Worm (Caenorhabditis elegans): ENCODE results near the gene skr-21.
A peak's percentile ranks its signal among the peaks of the same experiment; 100 is the strongest.

The skr-21 gene

DNA sequence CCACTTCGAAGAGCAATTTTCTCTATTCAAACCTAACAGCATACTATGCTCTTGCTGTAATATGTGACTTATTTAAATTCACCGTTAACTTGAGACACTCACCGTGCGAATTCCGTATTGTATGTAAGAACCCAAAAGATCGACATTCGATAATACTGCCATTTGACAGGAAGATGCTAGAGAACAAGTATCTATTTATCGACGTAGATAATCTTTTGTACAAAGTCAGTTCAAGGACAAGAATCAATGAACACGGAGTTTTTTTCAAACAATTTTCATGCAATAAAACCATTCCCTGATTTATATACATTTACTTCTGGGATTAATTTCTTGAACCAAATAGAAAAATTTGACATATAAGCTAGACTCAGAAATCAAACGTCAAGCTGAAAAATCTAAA, 21.8 kb upstream of the skr-21 start, which contains the start of gene K08H2.7:
Gene K08H2.7, minus strand, starts transcription at position 173 of the 400 bp plus-strand sequence.
- peak; percentile 23 for TF ChIP-seq ceh-16 (tag; optimal IDR thresholded peaks at IDR 0.05)
- TF ChIP-seq nhr-25 (tag; optimal IDR thresholded peaks at IDR 0.05), result peak; percentile 55
- no peak for TF ChIP-seq nhr-11 (tag; optimal IDR thresholded peaks at IDR 0.05)
- TF ChIP-seq ceh-82 (tag; optimal IDR thresholded peaks at IDR 0.05), result no peak
- no peak for TF ChIP-seq fos-1 (tag; optimal IDR thresholded peaks at IDR 0.05)
- peak; percentile 91 for TF ChIP-seq elt-1 (tag; optimal IDR thresholded peaks at IDR 0.05)
- no peak for TF ChIP-seq mdl-1 (tag; optimal IDR thresholded peaks at IDR 0.05)
- TF ChIP-seq nhr-23 (tag; optimal IDR thresholded peaks at IDR 0.05), result peak; percentile 43
- TF ChIP-seq unc-62 (GFP tag; optimal IDR thresholded peaks at IDR 0.05), result no peak
- peak; percentile 81 for TF ChIP-seq sma-9 (GFP tag; optimal IDR thresholded peaks at IDR 0.05)
- no peak for TF ChIP-seq sma-9 (tag; optimal IDR thresholded peaks at IDR 0.05)

DNA sequence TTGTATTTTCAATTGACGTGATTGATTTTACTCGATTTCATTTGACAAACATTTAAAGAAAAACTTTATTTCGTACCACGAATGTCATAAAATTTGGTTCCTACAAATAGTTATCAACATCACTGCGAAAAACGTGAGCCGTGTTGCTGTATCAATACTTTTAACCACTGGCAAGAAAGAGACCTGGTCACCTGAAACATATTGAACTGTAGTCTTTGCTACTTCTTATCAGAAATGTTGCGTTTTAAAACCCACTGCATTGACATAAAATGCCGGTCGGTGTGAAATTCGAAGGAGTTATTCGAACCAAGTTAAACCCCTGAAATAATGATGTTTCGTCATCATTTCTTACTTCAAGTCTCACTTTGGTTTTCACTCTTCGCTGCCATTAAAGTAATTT, 21.1 kb upstream of the skr-21 start:
- TF ChIP-seq gmeb-1 (tag; optimal IDR thresholded peaks at IDR 0.05) (peak; percentile 14), ztf-1 (GFP tag; conservative IDR thresholded peaks at IDR 0.05) (no peak), fos-1 (tag; optimal IDR thresholded peaks at IDR 0.05) (peak; percentile 26), sma-9 (GFP tag; optimal IDR thresholded peaks at IDR 0.05) (peak; percentile 44), sma-9 (tag; optimal IDR thresholded peaks at IDR 0.05) (no peak)

DNA sequence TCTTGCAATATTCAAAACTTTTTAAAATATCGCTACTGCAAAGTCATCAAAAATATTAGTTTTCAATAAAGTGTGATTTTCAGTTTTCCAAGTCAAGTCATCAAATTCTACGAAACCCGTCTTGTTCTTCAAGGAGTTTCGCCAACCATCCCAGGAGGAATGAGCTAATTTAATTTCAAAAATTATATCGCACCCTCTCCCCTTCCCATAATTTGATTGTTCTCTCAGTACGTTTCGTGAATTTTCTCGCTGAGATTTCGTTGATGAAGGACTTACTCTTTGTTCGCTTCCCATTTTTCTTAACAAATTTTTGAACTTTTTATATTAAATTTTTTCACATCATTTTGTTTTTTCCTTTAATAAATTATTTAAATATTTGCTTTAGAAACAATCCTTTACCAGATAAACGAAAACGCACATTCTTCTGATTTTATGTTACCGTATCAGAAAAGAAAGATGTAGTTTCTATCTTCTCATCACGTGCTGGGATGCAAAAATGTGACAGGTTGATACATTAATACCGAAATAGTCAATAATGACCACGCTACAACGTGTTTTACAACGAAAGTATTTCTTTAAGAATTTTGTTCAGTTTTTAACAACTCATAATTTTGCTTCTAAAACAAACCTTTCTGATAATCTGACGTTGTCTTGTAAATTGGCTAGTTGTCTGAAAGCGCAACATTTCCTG, 20.3 kb upstream of the skr-21 start:
- TF ChIP-seq nhr-21 (tag; optimal IDR thresholded peaks at IDR 0.05) (peak; percentile 48), sma-9 (GFP tag; optimal IDR thresholded peaks at IDR 0.05) (peak; percentile 48), sma-9 (tag; optimal IDR thresholded peaks at IDR 0.05) (no peak), nhr-23 (tag; optimal IDR thresholded peaks at IDR 0.05) (no peak), nhr-25 (tag; optimal IDR thresholded peaks at IDR 0.05) (peak; percentile 59)

DNA sequence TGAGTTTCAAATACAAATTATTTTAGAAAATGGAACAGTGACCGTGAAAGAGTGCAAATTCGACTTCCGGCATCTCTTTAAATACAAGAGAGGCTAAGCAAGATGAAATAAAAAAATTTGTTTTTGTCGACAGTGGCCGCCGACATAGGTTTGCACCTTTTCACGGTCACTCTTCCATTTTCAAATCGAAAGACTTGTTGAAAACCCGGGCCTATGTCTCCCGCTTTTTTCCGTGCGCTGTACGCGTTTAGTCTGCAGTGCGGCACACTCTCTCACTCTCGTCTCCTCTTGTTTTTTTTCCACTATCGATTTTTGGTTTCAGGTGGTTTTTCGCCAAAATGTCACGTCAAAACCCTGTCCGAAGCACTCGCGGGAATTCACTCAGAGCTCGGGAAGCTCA, 18.6 kb upstream of the skr-21 start, which contains the start of gene hpl-1:
Gene hpl-1, plus strand, starts transcription at position 301 of the 400 bp plus-strand sequence.
- TF ChIP-seq skn-1 (tag; optimal IDR thresholded peaks at IDR 0.05) (no peak), lin-11 (tag; optimal IDR thresholded peaks at IDR 0.05) (peak; percentile 25), ztf-1 (GFP tag; conservative IDR thresholded peaks at IDR 0.05) (no peak)

DNA sequence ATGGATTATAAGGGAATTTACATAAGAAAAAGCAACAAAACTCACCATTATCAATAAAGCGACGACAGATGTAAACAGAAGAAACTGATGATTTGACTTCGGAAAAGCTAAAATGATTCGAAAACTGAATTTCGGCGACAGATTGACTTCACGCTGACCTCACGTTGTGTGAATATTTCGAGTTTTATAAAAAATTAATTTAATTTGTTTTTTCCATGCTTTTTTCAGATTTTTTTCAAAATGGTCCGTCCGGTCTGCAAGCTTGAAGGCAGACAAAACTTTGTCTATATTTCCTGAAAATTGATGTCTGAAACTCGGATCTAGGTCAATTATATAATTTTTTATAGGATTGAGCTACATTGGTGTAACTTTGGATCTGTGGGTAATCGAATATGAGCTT, 15.8 kb upstream of the skr-21 start, which contains the start of gene K08H2.5:
Gene K08H2.5, minus strand, starts transcription at position 101 of the 400 bp plus-strand sequence.
- TF ChIP-seq peb-1 (tag; optimal IDR thresholded peaks at IDR 0.05) (no peak), unc-55 (GFP tag; optimal IDR thresholded peaks at IDR 0.05) (no peak), nhr-11 (tag; optimal IDR thresholded peaks at IDR 0.05) (no peak), nhr-12 (tag; optimal IDR thresholded peaks at IDR 0.05) (no peak), blmp-1 (tag; optimal IDR thresholded peaks at IDR 0.05; ENCODE audit: insufficient read depth) (no peak), dmd-4 (tag; optimal IDR thresholded peaks at IDR 0.05) (no peak), elt-1 (tag; optimal IDR thresholded peaks at IDR 0.05) (no peak), mdl-1 (tag; optimal IDR thresholded peaks at IDR 0.05) (no peak), nhr-21 (tag; optimal IDR thresholded peaks at IDR 0.05) (no peak), R02D3.7 (tag; optimal IDR thresholded peaks at IDR 0.05) (no peak), nhr-23 (tag; optimal IDR thresholded peaks at IDR 0.05) (no peak), nhr-6 (tag; optimal IDR thresholded peaks at IDR 0.05) (no peak), nhr-77 (tag; optimal IDR thresholded peaks at IDR 0.05) (no peak), C34F6.9 (tag; optimal IDR thresholded peaks at IDR 0.05) (no peak), elt-3 (tag; optimal IDR thresholded peaks at IDR 0.05) (no peak)

DNA sequence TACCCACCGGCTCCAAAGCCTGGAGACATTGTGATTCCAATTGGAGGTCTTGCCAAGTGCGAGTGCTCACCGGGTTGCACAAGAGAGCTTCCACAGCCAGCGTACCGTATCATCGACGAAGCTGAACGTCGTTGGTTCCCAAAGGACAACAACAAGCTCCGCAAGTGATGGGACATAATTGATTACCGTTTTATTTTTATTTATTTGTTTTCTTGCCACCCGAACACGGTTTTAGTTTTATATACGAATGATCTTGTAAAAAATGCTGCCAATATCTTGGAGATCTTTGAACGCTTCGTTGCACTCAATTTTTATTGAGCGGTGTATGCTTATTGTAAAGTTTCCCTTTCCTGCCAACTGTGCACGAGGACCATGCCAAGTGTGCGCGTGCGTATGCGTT, 11.7 kb upstream of the skr-21 start, which contains the start of gene K08H2.4:
Gene K08H2.4, plus strand, starts transcription at position 301 of the 400 bp plus-strand sequence.
- TF ChIP-seq peb-1 (tag; optimal IDR thresholded peaks at IDR 0.05) (no peak), crh-2 (tag; optimal IDR thresholded peaks at IDR 0.05) (no peak), nhr-237 (tag; optimal IDR thresholded peaks at IDR 0.05) (no peak), fos-1 (tag; optimal IDR thresholded peaks at IDR 0.05) (no peak), ztf-4 (tag; optimal IDR thresholded peaks at IDR 0.05) (no peak), lsy-2 (tag; optimal IDR thresholded peaks at IDR 0.05) (no peak), ceh-16 (tag; optimal IDR thresholded peaks at IDR 0.05) (no peak), gmeb-1 (tag; optimal IDR thresholded peaks at IDR 0.05) (no peak), mab-5 (tag; optimal IDR thresholded peaks at IDR 0.05) (no peak), nhr-23 (tag; optimal IDR thresholded peaks at IDR 0.05) (no peak), lin-13 (GFP tag; optimal IDR thresholded peaks at IDR 0.05) (no peak), ama-1 (optimal IDR thresholded peaks at IDR 0.05) (no peak), elt-3 (tag; optimal IDR thresholded peaks at IDR 0.05) (no peak)
